Worm (Caenorhabditis elegans): ENCODE data around the gene abcx-1.

The abcx-1 gene

ce11 chrII:6575647-6576046 is 43.7 kb downstream of the abcx-1 start, which contains the start of gene sra-29:
sra-29 (minus strand) TSS chrII:6575747.
- TF ChIP-seq Y53F4B.3 (GFP tag; IDR thresholded peaks at IDR 0.05) (no peak), lir-1 (GFP tag; conservative IDR thresholded peaks at IDR 0.05) (no peak), lag-1 (GFP tag; IDR thresholded peaks at IDR 0.05) (no peak), ceh-27 (GFP tag; optimal IDR thresholded peaks at IDR 0.05) (no peak), bed-2 (GFP tag; IDR thresholded peaks at IDR 0.05) (no peak), rcor-1 (GFP tag; IDR thresholded peaks at IDR 0.05) (no peak), ztf-6 (GFP tag; IDR thresholded peaks at IDR 0.05) (no peak), let-607 (tag; optimal IDR thresholded peaks at IDR 0.05) (no peak), ets-4 (GFP tag; optimal IDR thresholded peaks at IDR 0.05) (no peak), zfh-2 (GFP tag; conservative IDR thresholded peaks at IDR 0.05) (no peak), ZK185.1 (tag; optimal IDR thresholded peaks at IDR 0.05; ENCODE audit: poor library complexity, severe bottlenecking) (no peak), Y79H2A.3 (GFP tag; conservative IDR thresholded peaks at IDR 0.05) (no peak), bed-1 (GFP tag; IDR thresholded peaks at IDR 0.05) (no peak), F57A8.1 (GFP tag; optimal IDR thresholded peaks at IDR 0.05) (no peak), B0035.1 (tag; optimal IDR thresholded peaks at IDR 0.05) (no peak)

DNA sequence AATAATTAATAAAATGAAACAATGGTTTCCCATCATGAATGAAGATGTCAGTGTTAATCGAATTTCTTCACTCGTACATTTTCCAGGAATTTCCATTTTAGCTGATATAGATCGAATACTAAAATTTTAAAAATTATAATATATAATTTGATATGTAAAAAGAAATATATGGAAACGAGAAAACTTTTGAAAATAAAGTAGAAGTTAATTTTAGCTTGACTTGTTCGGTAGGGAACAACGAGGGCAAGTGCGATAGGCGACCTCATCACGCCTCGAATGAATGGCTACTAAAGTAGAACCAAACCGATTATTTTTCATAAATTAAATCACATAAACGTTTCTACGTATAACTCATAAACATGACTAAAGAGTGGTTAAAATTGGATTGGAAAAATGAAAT is 46.4 kb downstream of the abcx-1 start, which contains the start of gene sra-31:
sra-31 (minus strand) TSS at position 101 of the 400 bp plus-strand sequence.
- TF ChIP-seq attf-5 (GFP tag; optimal IDR thresholded peaks at IDR 0.05) (no peak), C17E4.6 (GFP tag; IDR thresholded peaks at IDR 0.05) (no peak), ama-1 (optimal IDR thresholded peaks at IDR 0.05) (no peak), ama-1 (GFP tag; optimal IDR thresholded peaks at IDR 0.05) (no peak), mxl-1 (tag; optimal IDR thresholded peaks at IDR 0.05) (no peak), F22D6.2 (tag; optimal IDR thresholded peaks at IDR 0.05) (no peak), ceh-79 (tag; optimal IDR thresholded peaks at IDR 0.05) (no peak), nhr-80 (tag; optimal IDR thresholded peaks at IDR 0.05) (no peak), mcd-1 (GFP tag; IDR thresholded peaks at IDR 0.05) (no peak), F39B2.1 (GFP tag; IDR thresholded peaks at IDR 0.05) (no peak), let-526 (GFP tag; IDR thresholded peaks at IDR 0.05) (no peak), F37B4.10 (GFP tag; IDR thresholded peaks at IDR 0.05) (no peak), Y56A3A.18 (GFP tag; IDR thresholded peaks at IDR 0.05) (no peak), lir-1 (GFP tag; conservative IDR thresholded peaks at IDR 0.05) (no peak), ceh-100 (GFP tag; IDR thresholded peaks at IDR 0.05) (no peak), athp-1 (tag; optimal IDR thresholded peaks at IDR 0.05) (no peak), ccch-3 (GFP tag; optimal IDR thresholded peaks at IDR 0.05) (no peak), ztf-26 (tag; optimal IDR thresholded peaks at IDR 0.05) (no peak), attf-3 (GFP tag; conservative IDR thresholded peaks at IDR 0.05) (no peak), sdz-38 (tag; optimal IDR thresholded peaks at IDR 0.05) (no peak), egrh-3 (GFP tag; IDR thresholded peaks at IDR 0.05) (no peak)

- TF ChIP-seq F52B5.7 (tag; optimal IDR thresholded peaks at IDR 0.05) = no peak
- TF ChIP-seq madf-10 (tag; optimal IDR thresholded peaks at IDR 0.05) = no peak
- TF ChIP-seq ZK185.1 (tag; optimal IDR thresholded peaks at IDR 0.05; ENCODE audit: poor library complexity, severe bottlenecking) = no peak
- no peak for TF ChIP-seq B0035.1 (tag; optimal IDR thresholded peaks at IDR 0.05)
- no peak for TF ChIP-seq athp-1 (tag; optimal IDR thresholded peaks at IDR 0.05)
- no peak for TF ChIP-seq F22D6.2 (tag; optimal IDR thresholded peaks at IDR 0.05)
- TF ChIP-seq hmg-1.2 (GFP tag; IDR thresholded peaks at IDR 0.05) = no peak
- no peak for TF ChIP-seq lag-1 (GFP tag; IDR thresholded peaks at IDR 0.05)
- no peak for TF ChIP-seq sdz-38 (tag; optimal IDR thresholded peaks at IDR 0.05)
- no peak for TF ChIP-seq ccch-3 (GFP tag; optimal IDR thresholded peaks at IDR 0.05)
- no peak for TF ChIP-seq Y95B8A.8 (GFP tag; IDR thresholded peaks at IDR 0.05)
- TF ChIP-seq mes-4 (tag; optimal IDR thresholded peaks at IDR 0.05) = no peak
- no peak for TF ChIP-seq madf-3 (GFP tag; IDR thresholded peaks at IDR 0.05)
- no peak for TF ChIP-seq egrh-3 (GFP tag; IDR thresholded peaks at IDR 0.05)
- TF ChIP-seq nfyb-1 (GFP tag; IDR thresholded peaks at IDR 0.05) = no peak
- TF ChIP-seq sea-2 (GFP tag; IDR thresholded peaks at IDR 0.05) = no peak
- no peak for TF ChIP-seq gei-17 (GFP tag; optimal IDR thresholded peaks at IDR 0.05)
- TF ChIP-seq Y56A3A.18 (GFP tag; IDR thresholded peaks at IDR 0.05) = no peak
Observed at ce11 chrII:6581236-6581635, 49.3 kb downstream of the abcx-1 start, which contains the start of gene C56C10.6. C56C10.6 (minus strand) TSS chrII:6581336.

All from whole organism, young adult.